Fruit fly (Drosophila melanogaster) whole organism, embryonic: ENCODE measurements around the gene gfzf.

Experiments used
- Asciz ChIP-seq: fragments of 200-800 bp; sonication (Bioruptor generic); optimal IDR thresholded peaks from 2 replicates; lab custom pipeline; 2017; ENCODE audit warnings: missing biosample characterization, mild to moderate bottlenecking, missing genetic modification characterization, missing genetic modification reagents
- Awh ChIP-seq: fragments of 200-800 bp; sonication (Bioruptor generic); IDR thresholded peaks from 2 replicates; pipeline ENCODE4, ENCODE4 v1.3.6; 2022; ENCODE audit warnings: missing biosample characterization, missing genetic modification characterization
- CG10462 ChIP-seq: fragments of 200-800 bp; sonication (Bioruptor generic); optimal IDR thresholded peaks from 2 replicates; lab custom pipeline; 2016; ENCODE audit warnings: missing biosample characterization, missing genetic modification characterization
- CG10565 ChIP-seq: fragments of 200-800 bp; sonication (Bioruptor generic); optimal IDR thresholded peaks from 3 replicates; lab custom pipeline; 2016; ENCODE audit warnings: missing biosample characterization, mild to moderate bottlenecking, missing genetic modification characterization
- CG10654 ChIP-seq: fragments of 200-800 bp; sonication (Bioruptor generic); optimal IDR thresholded peaks from 2 replicates; lab custom pipeline; 2016; ENCODE audit warnings: missing biosample characterization, missing genetic modification characterization
- CG12071 ChIP-seq: fragments of 200-800 bp; sonication (Bioruptor generic); optimal IDR thresholded peaks from 3 replicates; lab custom pipeline; 2018; ENCODE audit warnings: missing biosample characterization, mild to moderate bottlenecking, missing genetic modification characterization
- CG12769 ChIP-seq: fragments of 200-800 bp; sonication (Bioruptor generic); optimal IDR thresholded peaks from 2 replicates; lab custom pipeline; 2019; ENCODE audit warnings: missing biosample characterization, mild to moderate bottlenecking, missing genetic modification characterization, moderate library complexity
- CG14050 ChIP-seq: fragments of 200-800 bp; sonication (Bioruptor generic); IDR thresholded peaks from 3 replicates; pipeline ENCODE4 v1.3.6; 2022; ENCODE audit warnings: missing biosample characterization, missing genetic modification characterization
- CG15479 ChIP-seq: fragments of 200-800 bp; sonication (Bioruptor generic); optimal IDR thresholded peaks from 3 replicates; lab custom pipeline; 2019; ENCODE audit warnings: missing biosample characterization, mild to moderate bottlenecking, missing genetic modification characterization, moderate library complexity
- CG16815 ChIP-seq: fragments of 200-800 bp; sonication (Bioruptor generic); optimal IDR thresholded peaks from 3 replicates; lab custom pipeline; 2017; ENCODE audit warnings: missing biosample characterization, mild to moderate bottlenecking, missing genetic modification characterization
- CG18011 ChIP-seq: fragments of 200-800 bp; sonication (Bioruptor generic); optimal IDR thresholded peaks from 2 replicates; lab custom pipeline; 2017; ENCODE audit warnings: missing biosample characterization, missing genetic modification characterization, mild to moderate bottlenecking, moderate library complexity, missing genotype
- CG31441 ChIP-seq: fragments of 200-800 bp; sonication (Bioruptor generic); IDR thresholded peaks from 2 replicates; pipeline ENCODE4 v1.3.6; 2022; ENCODE audit warnings: missing biosample characterization, missing genetic modification characterization
- CG3163 ChIP-seq: fragments of 200-800 bp; sonication (Bioruptor generic); optimal IDR thresholded peaks from 3 replicates; lab custom pipeline; 2016; ENCODE audit warnings: missing biosample characterization, missing genetic modification characterization
- CG32767 ChIP-seq: fragments of 200-800 bp; sonication (Bioruptor generic); IDR thresholded peaks from 2 replicates; pipeline ENCODE4 v1.3.6; 2022; ENCODE audit warnings: missing biosample characterization, missing genetic modification characterization
- CG34422 ChIP-seq: fragments of 200-800 bp; sonication (Bioruptor generic); IDR thresholded peaks from 3 replicates; pipeline ENCODE4 v1.3.6; 2022; ENCODE audit warnings: missing biosample characterization, missing genetic modification characterization
- CG3847 ChIP-seq: fragments of 200-800 bp; sonication (Bioruptor generic); IDR thresholded peaks from 2 replicates; pipeline ENCODE4 v1.3.6; 2022; ENCODE audit warnings: missing biosample characterization, missing genetic modification characterization
- CG43689 ChIP-seq: fragments of 200-800 bp; sonication (Bioruptor generic); IDR thresholded peaks from 2 replicates; pipeline ENCODE4 v1.3.6; 2022; ENCODE audit warnings: missing biosample characterization, missing genetic modification characterization
- CG4730 ChIP-seq: fragments of 200-800 bp; sonication (Bioruptor generic); IDR thresholded peaks from 2 replicates; pipeline ENCODE4 v1.3.6; 2022; ENCODE audit warnings: missing biosample characterization, missing genetic modification characterization
- CG4820 ChIP-seq: fragments of 200-800 bp; sonication (Bioruptor generic); optimal IDR thresholded peaks from 3 replicates; lab custom pipeline; 2016; ENCODE audit warnings: missing biosample characterization, missing genetic modification characterization
- CG8388 ChIP-seq: fragments of 200-800 bp; sonication (Bioruptor generic); optimal IDR thresholded peaks from 2 replicates; lab custom pipeline; 2019; ENCODE audit warnings: missing biosample characterization, mild to moderate bottlenecking, missing genetic modification characterization, moderate library complexity
- Doc3 ChIP-seq: fragments of 200-800 bp; sonication (Bioruptor generic); IDR thresholded peaks from 3 replicates; pipeline ENCODE4 v1.3.6; 2022; ENCODE audit warnings: missing biosample characterization, missing genetic modification characterization; ENCODE audit not compliant: partially characterized antibody
- Dp ChIP-seq: fragments of 200-800 bp; sonication (Bioruptor generic); optimal IDR thresholded peaks from 2 replicates; lab custom pipeline; 2018; ENCODE audit warnings: missing biosample characterization, mild to moderate bottlenecking, missing genetic modification characterization, moderate library complexity
- Ets65A ChIP-seq: fragments of 200-800 bp; sonication (Bioruptor generic); peaks from one replicate; lab custom pipeline; 2016; ENCODE audit warnings: missing biosample characterization, missing genetic modification characterization
- Fer2 ChIP-seq: fragments of 200-800 bp; sonication (Bioruptor generic); optimal IDR thresholded peaks from 2 replicates; lab custom pipeline; 2018; ENCODE audit warnings: missing biosample characterization, mild to moderate bottlenecking, missing genetic modification characterization, moderate library complexity
- Gsc ChIP-seq: fragments of 200-800 bp; sonication (Bioruptor generic); IDR thresholded peaks from 2 replicates; pipeline ENCODE4 v1.3.6; 2022; ENCODE audit warnings: missing biosample characterization, missing genetic modification characterization
- HHEX ChIP-seq: fragments of 200-800 bp; sonication (Bioruptor generic); optimal IDR thresholded peaks from 3 replicates; lab custom pipeline; 2017; ENCODE audit warnings: missing biosample characterization, mild to moderate bottlenecking, missing genetic modification characterization, missing genetic modification reagents
- Lim3 ChIP-seq: fragments of 200-800 bp; sonication (Bioruptor generic); IDR thresholded peaks from 2 replicates; pipeline ENCODE4 v1.3.6; 2022; ENCODE audit warnings: missing biosample characterization, missing genetic modification characterization
- Mrtf ChIP-seq: fragments of 200-800 bp; sonication (Bioruptor generic); IDR thresholded peaks from 3 replicates; pipeline ENCODE4 v1.3.6; 2022; ENCODE audit warnings: missing biosample characterization, missing genetic modification characterization
- Myb ChIP-seq: fragments of 200-800 bp; sonication (Bioruptor generic); optimal IDR thresholded peaks from 2 replicates; lab custom pipeline; 2016; ENCODE audit warnings: missing biosample characterization, missing genetic modification characterization
- NC2α ChIP-seq: fragments of 200-800 bp; sonication (Bioruptor generic); optimal IDR thresholded peaks from 2 replicates; lab custom pipeline; 2016; ENCODE audit warnings: missing biosample characterization, missing genetic modification characterization
- PHDP ChIP-seq: fragments of 200-800 bp; sonication (Bioruptor generic); optimal IDR thresholded peaks from 3 replicates; lab custom pipeline; 2018; ENCODE audit warnings: missing biosample characterization, mild to moderate bottlenecking, missing genetic modification characterization, moderate library complexity
- Ptx1 ChIP-seq: fragments of 200-800 bp; sonication (Bioruptor generic); IDR thresholded peaks from 2 replicates; pipeline ENCODE4 v1.3.6; 2022; ENCODE audit warnings: missing biosample characterization, missing genetic modification characterization
- ash1 ChIP-seq: fragments of 200-800 bp; sonication (Bioruptor generic); optimal IDR thresholded peaks from 2 replicates; lab custom pipeline; 2018; ENCODE audit warnings: missing biosample characterization, mild to moderate bottlenecking, missing genetic modification characterization
- bab2 ChIP-seq: fragments of 200-800 bp; sonication (Bioruptor generic); optimal IDR thresholded peaks from 2 replicates; lab custom pipeline; 2016; ENCODE audit warnings: missing biosample characterization, missing genetic modification characterization
- bcd ChIP-seq: fragments of 200-800 bp; sonication (Bioruptor generic); optimal IDR thresholded peaks from 2 replicates; lab custom pipeline; 2017; ENCODE audit warnings: missing biosample characterization, mild to moderate bottlenecking, missing genetic modification characterization
- cato ChIP-seq: fragments of 200-800 bp; sonication (Bioruptor generic); optimal IDR thresholded peaks from 2 replicates; lab custom pipeline; 2016; ENCODE audit warnings: missing biosample characterization, missing genetic modification characterization, borderline replicate concordance
- crp ChIP-seq, 2 experiments: fragments of 200-800 bp; sonication (Bioruptor generic); optimal IDR thresholded peaks; 2 replicates in 1 of 2; 3 replicates in 1 of 2; lab custom pipeline; 2017; ENCODE audit warnings: missing biosample characterization in 2 of 2, missing genetic modification characterization in 2 of 2, mild to moderate bottlenecking in 1 of 2, moderate library complexity in 1 of 2
- fd3F ChIP-seq: fragments of 200-800 bp; sonication (Bioruptor generic); optimal IDR thresholded peaks from 2 replicates; lab custom pipeline; 2018; ENCODE audit warnings: missing biosample characterization, mild to moderate bottlenecking, missing genetic modification characterization, moderate library complexity
- fu2 ChIP-seq: fragments of 200-800 bp; sonication (Bioruptor generic); optimal IDR thresholded peaks from 2 replicates; lab custom pipeline; 2016; ENCODE audit warnings: missing biosample characterization, missing genetic modification characterization
- inv ChIP-seq: fragments of 200-800 bp; sonication (Bioruptor generic); IDR thresholded peaks from 2 replicates; pipeline ENCODE4 v1.3.6; 2022; ENCODE audit warnings: missing biosample characterization, missing genetic modification characterization; ENCODE audit not compliant: partially characterized antibody
- jing ChIP-seq: fragments of 200-800 bp; sonication (Bioruptor generic); optimal IDR thresholded peaks from 2 replicates; lab custom pipeline; 2018; ENCODE audit warnings: missing biosample characterization, mild to moderate bottlenecking, missing genetic modification characterization
- org-1 ChIP-seq: fragments of 200-800 bp; sonication (Bioruptor generic); optimal IDR thresholded peaks from 2 replicates; lab custom pipeline; 2017; ENCODE audit warnings: missing biosample characterization, missing genetic modification characterization
- prd ChIP-seq, 3 experiments: fragments of >200 bp in 2 of 3; fragments of 200-800 bp in 1 of 3; sonication (Bioruptor generic) in 1 of 3; optimal IDR thresholded peaks in 2 of 3; IDR thresholded peaks in 1 of 3; 2 replicates in 2 of 3; 3 replicates in 1 of 3; pipeline versions ENCODE4 v1.3.6 to Lab custom; 2017 to 2022; ENCODE audit warnings: missing biosample characterization in 1 of 3, missing genetic modification characterization in 1 of 3
- repo ChIP-seq: fragments of 200-800 bp; sonication (Bioruptor generic); optimal IDR thresholded peaks from 2 replicates; lab custom pipeline; 2016; ENCODE audit warnings: missing biosample characterization, missing genetic modification characterization
- row ChIP-seq: fragments of 200-800 bp; sonication (Bioruptor generic); IDR thresholded peaks from 3 replicates; pipeline ENCODE4 v1.3.6; 2022; ENCODE audit warnings: missing biosample characterization, missing genetic modification characterization
- salm ChIP-seq: fragments of 200-800 bp; sonication (Bioruptor generic); optimal IDR thresholded peaks from 2 replicates; lab custom pipeline; 2018; ENCODE audit warnings: missing biosample characterization, mild to moderate bottlenecking, missing genetic modification characterization
- sima ChIP-seq: fragments of 200-800 bp; sonication (Bioruptor generic); optimal IDR thresholded peaks from 2 replicates; lab custom pipeline; 2016; ENCODE audit warnings: missing biosample characterization, missing genetic modification characterization
- sisA ChIP-seq: fragments of 200-800 bp; sonication (Bioruptor generic); IDR thresholded peaks from 2 replicates; pipeline ENCODE4 v1.3.6; 2022; ENCODE audit warnings: missing biosample characterization, missing genetic modification characterization
- trh ChIP-seq: fragments of 200-800 bp; sonication (Bioruptor generic); optimal IDR thresholded peaks from 2 replicates; lab custom pipeline; 2016; ENCODE audit warnings: missing biosample characterization, missing genetic modification characterization
- vvl ChIP-seq: fragments of 200-800 bp; sonication (Bioruptor generic); IDR thresholded peaks from 2 replicates; pipeline ENCODE4 v1.3.6; 2022; ENCODE audit warnings: missing biosample characterization, missing genetic modification characterization

gfzf gene

DNA sequence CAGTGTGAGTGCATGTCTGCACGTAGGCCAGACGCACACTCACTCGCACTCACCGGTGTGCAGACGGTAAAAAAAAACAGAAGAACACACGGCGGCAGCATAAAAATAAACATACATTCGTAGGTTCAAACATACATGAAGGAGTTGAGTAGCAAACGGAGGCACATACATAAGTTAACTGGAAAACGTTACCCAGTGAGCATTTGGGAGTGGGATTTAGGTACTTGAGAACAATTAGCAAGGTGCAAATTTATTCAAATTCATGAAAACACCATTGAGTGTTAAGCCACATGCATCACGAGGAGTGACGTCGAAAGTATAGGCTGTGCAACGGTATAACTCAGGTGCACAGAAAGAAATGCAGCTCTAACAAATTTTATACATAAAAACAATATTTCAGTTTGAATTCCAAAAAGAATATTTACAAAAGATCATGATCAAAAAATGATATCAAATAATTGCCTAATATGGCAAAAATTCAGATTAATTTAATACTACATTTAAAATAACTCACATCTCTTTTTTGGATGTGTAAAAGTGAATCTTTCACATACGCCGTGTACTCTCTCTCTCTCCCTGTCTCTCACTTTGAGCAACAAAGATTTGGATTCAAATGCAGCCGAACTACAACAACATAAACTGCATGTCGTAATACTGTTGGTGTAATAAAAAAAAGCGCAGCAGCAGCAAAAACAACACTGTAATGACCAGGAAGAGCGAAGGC, 42.0 kb downstream of the gfzf start (continued):
- TF ChIP-seq CG3847 (GFP tag; lab: Robert Waterston, UW), result no peak
- no peak for TF ChIP-seq row (GFP tag; lab: Robert Waterston, UW)
- TF ChIP-seq trh (GFP tag; lab: Kevin White, UChicago), result peak; percentile 89
- TF ChIP-seq sima (GFP tag; lab: Kevin White, UChicago), result peak; percentile 67
- TF ChIP-seq salm, result peak; percentile 90
- no peak for TF ChIP-seq CG14050
- no peak for TF ChIP-seq CG34422 (GFP tag; lab: Robert Waterston, UW)
- peak; percentile 85 for TF ChIP-seq HHEX (GFP tag; lab: Kevin White, UChicago)
- peak; percentile 97 for TF ChIP-seq Asciz (GFP tag; lab: Kevin White, UChicago)
- no peak for TF ChIP-seq Lim3
- TF ChIP-seq Dp (GFP tag; lab: Kevin White, UChicago), result no peak
- TF ChIP-seq org-1 (GFP tag; lab: Kevin White, UChicago), result peak; percentile 87
- TF ChIP-seq jing (GFP tag; lab: Kevin White, UChicago), result no peak
- no peak for TF ChIP-seq prd (optimal IDR thresholded peaks at IDR 0.05; lab: Kevin White, UChicago)
- TF ChIP-seq prd (GFP tag; IDR thresholded peaks at IDR 0.05; lab: Robert Waterston, UW), result no peak
- TF ChIP-seq CG10462 (GFP tag; lab: Kevin White, UChicago), result peak; percentile 98
- TF ChIP-seq Awh (GFP tag; lab: Robert Waterston, UW), result no peak
- TF ChIP-seq Myb (GFP tag; lab: Kevin White, UChicago), result peak; percentile 43
- TF ChIP-seq Ptx1 (GFP tag; lab: Robert Waterston, UW), result no peak
- peak; percentile 91 for TF ChIP-seq bcd (GFP tag; lab: Kevin White, UChicago)
- TF ChIP-seq CG12769 (tag; lab: Kevin White, UChicago), result peak; percentile 78
- peak; percentile 68 for TF ChIP-seq CG3163
- no peak for TF ChIP-seq Mrtf (GFP tag; lab: Robert Waterston, UW)
- peak; percentile 51 for TF ChIP-seq CG15479 (GFP tag; lab: Kevin White, UChicago)
- no peak for TF ChIP-seq ash1
- TF ChIP-seq CG4730 (GFP tag; lab: Robert Waterston, UW), result no peak
- TF ChIP-seq Ets65A (GFP tag; lab: Kevin White, UChicago), result peak; percentile 97
- TF ChIP-seq PHDP (tag; lab: Kevin White, UChicago), result peak; percentile 95
- TF ChIP-seq CG10654 (GFP tag; lab: Kevin White, UChicago), result peak; percentile 94
- peak; percentile 80 for TF ChIP-seq CG12071 (GFP tag; lab: Kevin White, UChicago)
- peak; percentile 52 for TF ChIP-seq fd3F (GFP tag; lab: Kevin White, UChicago)
- peak; percentile 88 for TF ChIP-seq NC2α (GFP tag; lab: Kevin White, UChicago)
- TF ChIP-seq CG31441 (GFP tag; lab: Robert Waterston, UW), result no peak
- peak; percentile 68 for TF ChIP-seq fu2 (GFP tag; lab: Kevin White, UChicago)
- peak; percentile 93 for TF ChIP-seq bab2 (GFP tag; lab: Kevin White, UChicago)
- TF ChIP-seq CG43689 (GFP tag; lab: Robert Waterston, UW), result no peak
- peak; percentile 97 for TF ChIP-seq CG8388 (GFP tag; lab: Kevin White, UChicago)
- peak; percentile 49 for TF ChIP-seq CG18011 (GFP tag; lab: Kevin White, UChicago)
- peak; percentile 97 for TF ChIP-seq CG4820 (GFP tag; lab: Kevin White, UChicago)
- peak; percentile 63 for TF ChIP-seq Fer2
- no peak for TF ChIP-seq vvl (GFP tag; lab: Robert Waterston, UW)
- TF ChIP-seq crp (GFP tag; optimal IDR thresholded peaks at IDR 0.05; lab: Kevin White, UChicago), result peak; percentile 41 to 60
- TF ChIP-seq sisA (GFP tag; lab: Robert Waterston, UW), result no peak
- TF ChIP-seq Gsc (GFP tag; lab: Robert Waterston, UW), result no peak
- no peak for TF ChIP-seq Doc3 (GFP tag; lab: Robert Waterston, UW)
- TF ChIP-seq CG32767 (GFP tag; lab: Robert Waterston, UW), result no peak
- no peak for TF ChIP-seq inv (GFP tag; lab: Robert Waterston, UW)
- TF ChIP-seq repo (GFP tag; lab: Kevin White, UChicago), result peak; percentile 82
- peak; percentile 95 for TF ChIP-seq cato (GFP tag; lab: Kevin White, UChicago)
- peak; percentile 92 for TF ChIP-seq CG16815 (GFP tag; lab: Kevin White, UChicago)
- peak; percentile 72 for TF ChIP-seq CG10565 (GFP tag; lab: Kevin White, UChicago)
